Worm (Caenorhabditis elegans): Measurements from ENCODE around the gene pes-9.

DNA sequence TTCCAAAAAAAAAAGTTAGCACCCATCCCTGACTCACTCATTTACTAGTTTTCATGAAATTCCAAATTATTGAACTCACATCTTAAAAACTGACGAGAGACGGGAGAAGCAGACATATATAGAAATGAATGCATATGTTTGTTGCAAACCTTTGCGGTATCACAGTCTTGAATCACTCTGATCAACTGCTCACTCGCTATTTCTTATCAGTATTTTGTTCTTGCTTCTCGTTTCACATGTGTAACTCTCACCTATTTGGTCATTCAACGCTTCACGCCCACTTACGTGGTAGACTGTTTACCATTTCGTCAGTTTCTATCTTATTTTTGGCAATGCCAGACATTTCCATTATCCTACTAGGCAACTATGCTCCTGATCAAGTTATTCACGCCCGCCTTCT, 43.9 kb upstream of the pes-9 start, which contains the start of gene C54G10.1:
- TF ChIP-seq ama-1 (optimal IDR thresholded peaks at IDR 0.05) (no peak), nhr-11 (tag; optimal IDR thresholded peaks at IDR 0.05) (no peak)

All from whole organism, L2 larva.